Fruit fly (Drosophila melanogaster) whole organism, embryonic: ENCODE data around the gene Twdlalpha.

Experiments
- Ada2b ChIP-seq: fragments of 200-800 bp; sonication (Bioruptor generic); IDR thresholded peaks from 2 replicates; pipeline ENCODE4 v1.3.6; 2022; ENCODE audit warnings: missing biosample characterization, missing genetic modification characterization
- CG10274 ChIP-seq: fragments of 200-800 bp; sonication (Bioruptor generic); optimal IDR thresholded peaks from 3 replicates; lab custom pipeline; 2017; ENCODE audit warnings: missing biosample characterization, mild to moderate bottlenecking, missing genetic modification characterization
- CG11247 ChIP-seq: fragments of 200-800 bp; sonication (Bioruptor generic); IDR thresholded peaks from 2 replicates; pipeline ENCODE4 v1.3.6; 2022; ENCODE audit warnings: missing biosample characterization, missing genetic modification characterization
- CG11456 ChIP-seq: fragments of 200-800 bp; sonication (Bioruptor generic); IDR thresholded peaks from 3 replicates; pipeline ENCODE4 v1.3.6; 2022; ENCODE audit warnings: missing biosample characterization, missing genetic modification characterization
- CG12659 ChIP-seq: fragments of 200-800 bp; sonication (Bioruptor generic); optimal IDR thresholded peaks from 3 replicates; lab custom pipeline; 2017; ENCODE audit warnings: mild to moderate bottlenecking, missing biosample characterization, missing genetic modification reagents, missing genetic modification characterization
- CG14710 ChIP-seq: fragments of 200-800 bp; sonication (Bioruptor generic); optimal IDR thresholded peaks from 3 replicates; lab custom pipeline; 2019; ENCODE audit warnings: missing biosample characterization, mild to moderate bottlenecking, missing genetic modification characterization, moderate library complexity
- CG1603 ChIP-seq: fragments of 200-800 bp; sonication (Bioruptor generic); optimal IDR thresholded peaks from 2 replicates; lab custom pipeline; 2019; ENCODE audit warnings: missing biosample characterization, mild to moderate bottlenecking, missing genetic modification characterization, moderate library complexity
- CG16779 ChIP-seq: fragments of 200-800 bp; sonication (Bioruptor generic); IDR thresholded peaks from 2 replicates; pipeline ENCODE4 v1.3.6; 2022; ENCODE audit warnings: missing biosample characterization, missing genetic modification characterization
- CG17359 ChIP-seq: fragments of 200-800 bp; sonication (Bioruptor generic); optimal IDR thresholded peaks from 3 replicates; lab custom pipeline; 2018; ENCODE audit warnings: missing biosample characterization, mild to moderate bottlenecking, missing genetic modification characterization, moderate library complexity
- CG17385 ChIP-seq: fragments of 200-800 bp; sonication (Bioruptor generic); optimal IDR thresholded peaks from 3 replicates; lab custom pipeline; 2018; ENCODE audit warnings: missing biosample characterization, mild to moderate bottlenecking, missing genetic modification characterization
- CG1832 ChIP-seq: fragments of 200-800 bp; sonication (Bioruptor generic); optimal IDR thresholded peaks from 2 replicates; lab custom pipeline; 2017; ENCODE audit warnings: missing biosample characterization, mild to moderate bottlenecking, missing genetic modification characterization, inconsistent platforms
- CG2199 ChIP-seq: fragments of 200-800 bp; sonication (Bioruptor generic); IDR thresholded peaks from 3 replicates; pipeline ENCODE4 v1.3.6; 2022; ENCODE audit warnings: missing biosample characterization, missing genetic modification characterization
- CG3065 ChIP-seq: fragments of 200-800 bp; sonication (Bioruptor generic); optimal IDR thresholded peaks from 2 replicates; lab custom pipeline; 2016; ENCODE audit warnings: missing biosample characterization, missing genetic modification characterization
- CG31365 ChIP-seq: fragments of 200-800 bp; sonication (Bioruptor generic); optimal IDR thresholded peaks from 2 replicates; lab custom pipeline; 2018; ENCODE audit warnings: missing biosample characterization, mild to moderate bottlenecking, missing genetic modification characterization
- CG32532 ChIP-seq: fragments of 200-800 bp; sonication (Bioruptor generic); IDR thresholded peaks from 2 replicates; pipeline ENCODE4 v1.3.6; 2022; ENCODE audit warnings: missing biosample characterization, missing genetic modification characterization
- CG32772 ChIP-seq: fragments of 200-800 bp; sonication (Bioruptor generic); IDR thresholded peaks from 2 replicates; pipeline ENCODE4 v1.3.6; 2022; ENCODE audit warnings: missing biosample characterization, missing genetic modification characterization
- CG4404 ChIP-seq: fragments of 200-800 bp; sonication (Bioruptor generic); IDR thresholded peaks from 2 replicates; pipeline ENCODE4 v1.3.6; 2022; ENCODE audit warnings: missing biosample characterization, missing genetic modification characterization
- CG7928 ChIP-seq: fragments of 200-800 bp; sonication (Bioruptor generic); optimal IDR thresholded peaks from 2 replicates; lab custom pipeline; 2017; ENCODE audit warnings: missing biosample characterization, mild to moderate bottlenecking, missing genetic modification characterization
- CG7963 ChIP-seq: fragments of 200-800 bp; sonication (Bioruptor generic); IDR thresholded peaks from 3 replicates; pipeline ENCODE4 v1.3.6; 2022; ENCODE audit warnings: missing biosample characterization, missing genetic modification characterization; ENCODE audit not compliant: partially characterized antibody
- CG8290 ChIP-seq, 3 experiments: fragments of 200-800 bp; sonication (Bioruptor generic); optimal IDR thresholded peaks; 2 replicates each; lab custom pipeline; 2016 to 2019; ENCODE audit warnings: missing biosample characterization in 3 of 3, missing genetic modification characterization in 3 of 3, mild to moderate bottlenecking in 2 of 3, moderate library complexity in 1 of 3
- D19A ChIP-seq: fragments of 200-800 bp; optimal IDR thresholded peaks from 3 replicates; lab custom pipeline; 2019; ENCODE audit warnings: missing biosample characterization, mild to moderate bottlenecking, missing genetic modification characterization, moderate library complexity
- ERR ChIP-seq: fragments of 200-800 bp; sonication (Bioruptor generic); optimal IDR thresholded peaks from 2 replicates; lab custom pipeline; 2016; ENCODE audit warnings: missing biosample characterization, missing genetic modification characterization
- GATAe ChIP-seq: fragments of 200-800 bp; sonication (Bioruptor generic); conservative IDR thresholded peaks from 2 replicates; pipeline ENCODE4 v1.3.6; 2022; ENCODE audit warnings: missing biosample characterization, missing genetic modification characterization
- Jarid2 ChIP-seq: fragments of 200-800 bp; sonication (Bioruptor generic); optimal IDR thresholded peaks from 3 replicates; lab custom pipeline; 2017; ENCODE audit warnings: mild to moderate bottlenecking, missing biosample characterization, missing genetic modification reagents, missing genetic modification characterization
- Kr ChIP-seq: fragments of 200-800 bp; sonication (Bioruptor generic); optimal IDR thresholded peaks from 2 replicates; lab custom pipeline; 2017; ENCODE audit warnings: missing biosample characterization, mild to moderate bottlenecking, missing genetic modification characterization
- MBD-R2 ChIP-seq: fragments of 200-800 bp; sonication (Bioruptor generic); IDR thresholded peaks from 2 replicates; pipeline ENCODE4 v1.3.6; 2022; ENCODE audit warnings: missing biosample characterization, missing genetic modification characterization
- Med ChIP-seq: fragments of 200-800 bp; sonication (Bioruptor generic); peaks from one replicate; lab custom pipeline; 2016; ENCODE audit warnings: missing biosample characterization, missing genetic modification characterization, mild to moderate bottlenecking, inconsistent platforms, moderate library complexity
- NC2β ChIP-seq: fragments of 200-800 bp; sonication (Bioruptor generic); optimal IDR thresholded peaks from 2 replicates; lab custom pipeline; 2016; ENCODE audit warnings: missing biosample characterization, missing genetic modification characterization
- Nf-YA ChIP-seq: fragments of 200-800 bp; sonication (Bioruptor generic); IDR thresholded peaks from 2 replicates; pipeline ENCODE4 v1.3.6; 2022; ENCODE audit warnings: missing biosample characterization, missing genetic modification characterization
- Rx ChIP-seq: fragments of 200-800 bp; sonication (Bioruptor generic); IDR thresholded peaks from 2 replicates; pipeline ENCODE4 v1.3.6; 2022; ENCODE audit warnings: missing biosample characterization, missing genetic modification characterization
- Tbp ChIP-seq: fragments of >200 bp; optimal IDR thresholded peaks from 2 replicates; lab custom pipeline; 2018; ENCODE audit warnings: missing biosample characterization, missing genetic modification characterization
- caup ChIP-seq: fragments of 200-800 bp; sonication (Bioruptor generic); optimal IDR thresholded peaks from 3 replicates; lab custom pipeline; 2017; ENCODE audit warnings: missing biosample characterization, mild to moderate bottlenecking, missing genetic modification characterization, moderate library complexity; ENCODE audit not compliant: severe bottlenecking
- crc ChIP-seq: fragments of 200-800 bp; sonication (Bioruptor generic); optimal IDR thresholded peaks from 2 replicates; lab custom pipeline; 2016; ENCODE audit warnings: missing biosample characterization, missing genetic modification characterization
- crol ChIP-seq: fragments of 200-800 bp; sonication (Bioruptor generic); IDR thresholded peaks from 2 replicates; pipeline ENCODE4 v1.3.6; 2022; ENCODE audit warnings: missing biosample characterization, missing genetic modification characterization
- danr ChIP-seq: fragments of 200-800 bp; sonication (Bioruptor generic); IDR thresholded peaks from 2 replicates; pipeline ENCODE4 v1.3.6; 2022; ENCODE audit warnings: missing biosample characterization, missing genetic modification characterization
- gce ChIP-seq: fragments of 200-800 bp; sonication (Bioruptor generic); IDR thresholded peaks from 3 replicates; pipeline ENCODE4 v1.3.6; 2022; ENCODE audit warnings: missing biosample characterization, missing genetic modification characterization
- gt ChIP-seq: fragments of 200-800 bp; sonication (Bioruptor generic); IDR thresholded peaks from 2 replicates; pipeline ENCODE4 v1.3.6; 2022; ENCODE audit warnings: missing biosample characterization, missing genetic modification characterization
- hkb ChIP-seq, 2 experiments: fragments of 200-800 bp in 1 of 2; fragments of >200 bp in 1 of 2; sonication (Bioruptor generic) in 1 of 2; IDR thresholded peaks in 1 of 2; optimal IDR thresholded peaks in 1 of 2; 2 replicates each; pipeline versions ENCODE4 v1.3.6 to Lab custom; 2017 to 2022; ENCODE audit warnings: missing biosample characterization in 1 of 2, missing genetic modification characterization in 1 of 2
- nmo ChIP-seq: fragments of 200-800 bp; sonication (Bioruptor generic); optimal IDR thresholded peaks from 2 replicates; lab custom pipeline; 2018; ENCODE audit warnings: missing biosample characterization, mild to moderate bottlenecking, missing genetic modification characterization, moderate library complexity
- psq ChIP-seq: fragments of 200-800 bp; sonication (Bioruptor generic); optimal IDR thresholded peaks from 2 replicates; lab custom pipeline; 2017; ENCODE audit warnings: missing biosample characterization, missing genetic modification characterization
- scrt ChIP-seq: fragments of 200-800 bp; sonication (Bioruptor generic); optimal IDR thresholded peaks from 2 replicates; lab custom pipeline; 2018; ENCODE audit warnings: missing biosample characterization, mild to moderate bottlenecking, missing genetic modification characterization, moderate library complexity
- sens ChIP-seq: fragments of 200-800 bp; sonication (Bioruptor generic); peaks from one replicate; lab custom pipeline; 2016; ENCODE audit warnings: missing biosample characterization, missing genetic modification characterization
- sisA ChIP-seq: fragments of 200-800 bp; sonication (Bioruptor generic); IDR thresholded peaks from 2 replicates; pipeline ENCODE4 v1.3.6; 2022; ENCODE audit warnings: missing biosample characterization, missing genetic modification characterization
- slp2 ChIP-seq: fragments of 200-800 bp; sonication (Bioruptor generic); optimal IDR thresholded peaks from 2 replicates; lab custom pipeline; 2016; ENCODE audit warnings: missing biosample characterization, missing genetic modification characterization
- sr ChIP-seq: fragments of 200-800 bp; sonication (Bioruptor generic); IDR thresholded peaks from 3 replicates; pipeline ENCODE4 v1.3.6; 2022; ENCODE audit warnings: missing biosample characterization, missing genetic modification characterization
- yki ChIP-seq: fragments of >200 bp; optimal IDR thresholded peaks from 3 replicates; lab custom pipeline; 2018
- zf30C ChIP-seq: fragments of 200-800 bp; sonication (Bioruptor generic); optimal IDR thresholded peaks from 3 replicates; lab custom pipeline; 2018; ENCODE audit warnings: missing biosample characterization, mild to moderate bottlenecking, missing genetic modification characterization

Gene Twdlalpha

DNA sequence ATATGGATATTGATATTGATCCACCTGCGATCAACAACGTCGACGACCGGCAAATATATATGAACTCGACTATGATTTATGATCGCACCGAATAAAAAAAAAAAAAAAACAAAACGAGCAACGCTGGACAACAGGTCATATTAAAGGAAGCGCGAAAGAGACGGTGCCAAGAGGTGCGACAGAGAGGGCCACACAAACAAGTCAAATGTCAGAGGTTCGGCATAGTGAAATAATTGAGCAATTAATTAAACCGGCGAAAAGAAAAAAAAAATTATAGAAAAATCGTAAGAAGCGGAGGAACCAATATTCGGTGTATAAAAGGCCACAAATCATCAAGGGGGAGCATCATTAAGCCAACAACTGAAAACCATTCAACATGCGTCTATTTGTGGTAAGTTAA is at the start of gene Twdlalpha:
Gene Twdlalpha (plus strand): TSS at position 301 of the 400 bp plus-strand sequence.
- TF ChIP-seq hkb (optimal IDR thresholded peaks at IDR 0.05; lab: Kevin White, UChicago) (no peak), hkb (GFP tag; IDR thresholded peaks at IDR 0.05; lab: Robert Waterston, UW) (no peak), CG1603 (tag; lab: Kevin White, UChicago) (no peak), CG14710 (tag; lab: Kevin White, UChicago) (no peak), Rx (GFP tag; lab: Robert Waterston, UW) (no peak)

DNA sequence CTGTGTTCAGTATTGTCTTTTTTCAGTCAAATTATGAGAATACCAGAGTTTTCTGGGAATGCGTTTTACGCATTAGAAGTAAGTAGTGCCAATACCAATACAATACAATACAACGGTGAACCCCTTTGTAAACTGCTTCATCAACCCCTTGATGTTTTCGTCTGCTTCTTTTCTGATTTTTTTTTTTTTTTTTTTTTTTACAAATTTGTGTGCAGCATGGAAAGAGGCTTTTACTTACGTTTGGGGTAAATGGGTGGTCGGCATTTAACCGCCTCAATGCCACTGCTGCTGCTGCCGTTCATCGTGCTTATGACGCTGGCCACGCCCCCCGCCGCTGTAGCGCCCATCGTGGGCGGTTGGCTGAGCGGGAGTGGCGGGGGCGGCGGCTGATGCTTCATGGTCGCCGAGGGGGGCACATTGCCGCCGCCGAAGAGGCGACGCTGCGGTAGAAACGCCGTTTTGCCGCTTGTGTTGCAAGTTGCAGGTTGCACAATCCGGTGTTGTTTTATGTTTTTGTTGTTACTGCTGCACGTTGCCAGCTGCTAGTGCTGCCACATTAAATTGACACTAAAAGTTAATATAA is 48.8 kb upstream of the Twdlalpha start:
- peak; percentile 2 for TF ChIP-seq CG31365 (tag; lab: Kevin White, UChicago)
- 0 out of 2 replicates have a peak, but pooled peaks have one; percentile 4 for TF ChIP-seq CG16779 (GFP tag; lab: Robert Waterston, UW)
- TF ChIP-seq CG3065, result peak; percentile 19
- 0 out of 3 replicates have a peak, but pooled peaks have one; percentile 56 for TF ChIP-seq CG11456 (GFP tag; lab: Robert Waterston, UW)
- peak; percentile 10; the same call in 1 of the 2 replicates for TF ChIP-seq CG4404
- peak; percentile 52; the same call in 1 of the 3 replicates for TF ChIP-seq CG2199
- peak; percentile 80 for TF ChIP-seq crol (GFP tag; lab: Robert Waterston, UW)
- TF ChIP-seq CG32772 (GFP tag; lab: Robert Waterston, UW), result peak; percentile 65
- no peak for TF ChIP-seq Tbp
- TF ChIP-seq CG7963 (GFP tag; lab: Robert Waterston, UW), result no peak
- TF ChIP-seq sr, result peak; percentile 72
- TF ChIP-seq psq (GFP tag; lab: Kevin White, UChicago), result no peak
- TF ChIP-seq Med (GFP tag; lab: Kevin White, UChicago), result peak; percentile 56
- peak; percentile 43 for TF ChIP-seq sens (GFP tag; lab: Kevin White, UChicago)
- TF ChIP-seq CG17359 (tag; lab: Kevin White, UChicago), result peak; percentile 58
- TF ChIP-seq CG32532 (GFP tag; lab: Robert Waterston, UW), result no peak
- TF ChIP-seq scrt (GFP tag; lab: Kevin White, UChicago), result no peak
- TF ChIP-seq Kr (GFP tag; lab: Kevin White, UChicago), result no peak
- TF ChIP-seq, all 482 proteins: peak for 12

DNA sequence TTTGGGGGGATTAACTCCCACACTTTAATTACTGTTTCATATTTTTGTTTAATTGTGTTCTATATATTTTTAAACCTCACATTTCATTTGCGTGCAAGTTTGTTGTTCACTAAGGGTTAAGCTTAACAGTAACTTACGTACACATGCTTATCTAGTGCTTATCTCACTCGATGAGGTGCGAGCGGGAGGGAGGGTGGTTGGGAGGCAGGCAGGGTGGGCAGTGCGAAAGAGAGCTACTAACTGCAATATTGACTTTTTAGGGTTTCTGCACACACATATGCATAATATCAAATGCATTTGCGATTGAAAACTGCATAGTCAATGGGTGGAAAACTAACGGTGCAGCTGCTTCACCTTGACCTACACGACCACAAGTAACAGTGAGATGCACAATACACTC is 48.2 kb upstream of the Twdlalpha start:
- TF ChIP-seq gce (GFP tag; lab: Robert Waterston, UW) (no peak), gt (GFP tag; lab: Robert Waterston, UW) (no peak), Ada2b (0 out of 2 replicates have a peak, but pooled peaks have one; percentile 4), crc (GFP tag; lab: Kevin White, UChicago) (no peak), CG1832 (GFP tag; lab: Kevin White, UChicago) (peak; percentile 13), D19A (no peak), Nf-YA (GFP tag; lab: Robert Waterston, UW) (no peak), GATAe (peak; percentile 68), caup (GFP tag; lab: Kevin White, UChicago) (no peak), CG12659 (GFP tag; lab: Kevin White, UChicago) (no peak), crol (GFP tag; lab: Robert Waterston, UW) (peak; percentile 51), CG11247 (GFP tag; lab: Robert Waterston, UW) (no peak), CG7928 (no peak)

DNA sequence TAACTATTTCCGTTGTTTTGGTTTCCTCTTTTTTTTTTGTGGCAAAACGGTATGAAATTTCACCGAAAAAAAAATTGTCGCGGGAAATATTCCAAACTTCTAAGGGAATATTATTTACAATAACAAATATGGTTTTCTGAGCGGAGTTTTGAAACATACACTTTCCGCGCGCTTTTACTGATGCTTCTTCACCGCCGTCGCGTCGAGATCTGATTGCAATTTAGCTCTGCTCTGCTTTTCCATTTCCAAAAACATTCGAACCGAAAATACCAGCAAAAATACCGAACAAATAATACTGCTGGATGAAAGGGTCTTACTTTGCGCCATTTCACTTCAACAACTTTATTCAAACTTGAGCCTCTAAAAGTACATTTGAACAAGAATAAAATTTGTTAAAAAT is 47.7 kb upstream of the Twdlalpha start, which contains the start of gene Septin4:
Gene Septin4 (minus strand): TSS at position 215 of the 400 bp plus-strand sequence.
- peak; percentile 74 for TF ChIP-seq Jarid2 (GFP tag; lab: Kevin White, UChicago)
- TF ChIP-seq sens (GFP tag; lab: Kevin White, UChicago), result peak; percentile 19
- no peak for TF ChIP-seq sisA
- TF ChIP-seq yki (lab: Kevin White, UChicago), result no peak
- no peak for TF ChIP-seq CG10274 (GFP tag; lab: Kevin White, UChicago)
- no peak for TF ChIP-seq ERR (GFP tag; lab: Kevin White, UChicago)
- TF ChIP-seq CG17385 (GFP tag; lab: Kevin White, UChicago), result peak; percentile 32
- no peak for TF ChIP-seq danr
- TF ChIP-seq MBD-R2 (GFP tag; lab: Robert Waterston, UW), result no peak
- no peak for TF ChIP-seq NC2β (GFP tag; lab: Kevin White, UChicago)
- TF ChIP-seq CG8290 (GFP tag; optimal IDR thresholded peaks at IDR 0.05; lab: Kevin White, UChicago), result no peak
- TF ChIP-seq CG8290 (tag; optimal IDR thresholded peaks at IDR 0.05; lab: Kevin White, UChicago), result peak in 1 of 2 experiments; percentile 20
- no peak for TF ChIP-seq nmo (GFP tag; lab: Kevin White, UChicago)
- no peak for TF ChIP-seq zf30C
- TF ChIP-seq caup (GFP tag; lab: Kevin White, UChicago), result no peak
- no peak for TF ChIP-seq slp2 (GFP tag; lab: Kevin White, UChicago)
